Fruit fly (Drosophila melanogaster) whole organism: ENCODE measurements around the gene not.

Experiments
- Dll ChIP-seq: fragments of >200 bp; optimal IDR thresholded peaks from 2 replicates; lab custom pipeline; 2017
- pan ChIP-seq: fragments of >200 bp; optimal IDR thresholded peaks from 2 replicates; lab custom pipeline; 2017
- psq ChIP-seq: fragments of >200 bp; optimal IDR thresholded peaks from 2 replicates; lab custom pipeline; 2017

DNA sequence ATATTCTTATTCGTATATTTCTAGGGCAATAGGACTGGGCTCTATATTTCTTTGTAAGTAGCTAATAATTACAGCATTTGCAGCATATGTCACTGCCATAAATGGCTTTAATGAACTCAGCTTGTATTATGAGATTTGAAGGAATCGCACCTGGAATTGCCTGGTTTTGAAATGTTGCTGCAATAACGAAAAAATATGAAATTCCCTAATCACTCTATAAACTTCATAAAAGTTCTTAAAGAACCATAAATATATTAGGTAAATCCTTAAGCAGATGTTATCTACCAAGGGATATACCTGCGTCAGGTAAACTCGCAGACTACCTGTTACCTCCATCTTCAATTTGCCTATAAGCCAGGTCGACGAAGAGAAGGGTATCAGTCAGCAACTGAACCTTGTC, 33.5 kb downstream of the not start, which contains the start of gene CG7271:
- no peak for TF ChIP-seq psq (lab: Kevin White, UChicago)
- TF ChIP-seq pan, result no peak
- TF ChIP-seq Dll (lab: Kevin White, UChicago), result no peak
